Fruit fly (Drosophila melanogaster): ENCODE data around the gene phtm.

phtm gene

DNA sequence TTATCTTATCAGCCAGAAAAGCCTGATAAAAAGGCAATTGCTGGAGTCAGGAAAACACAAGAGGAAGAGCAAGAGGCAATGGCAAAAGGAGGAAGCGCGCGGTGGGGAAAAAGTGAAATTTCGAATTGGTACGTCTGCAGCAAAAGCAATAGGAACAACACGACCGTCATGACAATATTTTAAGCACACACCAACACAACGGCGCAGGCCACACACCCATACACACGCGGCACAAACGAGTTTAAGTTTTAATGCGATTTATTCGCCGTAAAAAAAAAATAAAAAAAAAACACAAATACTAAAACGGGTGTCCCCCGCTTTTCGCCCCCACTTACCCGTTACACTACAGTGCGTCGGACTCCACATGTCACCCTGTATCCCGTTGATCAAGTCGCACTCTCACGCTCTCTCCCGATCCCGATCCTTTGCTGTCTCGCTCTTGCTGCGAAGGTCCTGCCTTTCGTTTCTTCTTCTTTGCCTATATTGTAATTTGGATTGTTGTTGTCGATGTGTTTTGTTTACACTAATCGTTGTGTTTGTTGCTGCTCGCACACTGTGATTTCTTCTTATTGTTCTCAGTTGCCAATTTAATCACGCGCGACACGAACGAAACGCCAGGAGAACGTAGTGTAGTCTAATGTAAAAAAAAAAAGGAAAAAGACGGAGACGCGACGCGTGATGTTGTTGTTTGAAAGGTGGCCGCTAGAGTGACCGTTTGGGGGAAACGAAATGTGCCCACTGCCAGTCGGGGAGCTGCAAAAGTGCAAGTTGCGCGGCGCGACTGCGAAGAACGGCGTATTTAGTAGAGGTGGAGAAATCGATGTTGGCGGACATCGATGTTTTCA is 38.5 kb upstream of the phtm start, which contains the start of gene Rip11:
Gene Rip11, minus strand, starts transcription at position 794 of the 845 bp plus-strand sequence.
- TF ChIP-seq cic (GFP tag; optimal IDR thresholded peaks at IDR 0.05) (peak; percentile 53), ovo (GFP tag; optimal IDR thresholded peaks at IDR 0.05) (peak; percentile 98), Mnt (GFP tag; optimal IDR thresholded peaks at IDR 0.05) (peak; percentile 45), tj (GFP tag; optimal IDR thresholded peaks at IDR 0.05) (peak; percentile 32), CG7045 (GFP tag; optimal IDR thresholded peaks at IDR 0.05) (peak; percentile 20), Hr96 (GFP tag; optimal IDR thresholded peaks at IDR 0.05) (peak; percentile 18), CG33017 (tag; optimal IDR thresholded peaks at IDR 0.05) (no peak), CG7101 (tag; optimal IDR thresholded peaks at IDR 0.05) (peak; percentile 38), CG1620 (GFP tag; optimal IDR thresholded peaks at IDR 0.05) (no peak), cnc (optimal IDR thresholded peaks at IDR 0.05) (no peak), kay (GFP tag; ENCODE audit: borderline replicate concordance) (no peak), Clk (GFP tag; optimal IDR thresholded peaks at IDR 0.05) (no peak), Crg-1 (GFP tag; optimal IDR thresholded peaks at IDR 0.05) (peak; percentile 37), bab1 (GFP tag; optimal IDR thresholded peaks at IDR 0.05) (peak; percentile 43), pad (GFP tag; optimal IDR thresholded peaks at IDR 0.05) (peak; percentile 98), CG5204 (GFP tag; optimal IDR thresholded peaks at IDR 0.05) (no peak), toe (GFP tag; optimal IDR thresholded peaks at IDR 0.05) (no peak), CG12768 (GFP tag; optimal IDR thresholded peaks at IDR 0.05) (peak; percentile 11), CG11617 (GFP tag; optimal IDR thresholded peaks at IDR 0.05) (peak; percentile 44), CG14711 (tag; optimal IDR thresholded peaks at IDR 0.05) (no peak)

DNA sequence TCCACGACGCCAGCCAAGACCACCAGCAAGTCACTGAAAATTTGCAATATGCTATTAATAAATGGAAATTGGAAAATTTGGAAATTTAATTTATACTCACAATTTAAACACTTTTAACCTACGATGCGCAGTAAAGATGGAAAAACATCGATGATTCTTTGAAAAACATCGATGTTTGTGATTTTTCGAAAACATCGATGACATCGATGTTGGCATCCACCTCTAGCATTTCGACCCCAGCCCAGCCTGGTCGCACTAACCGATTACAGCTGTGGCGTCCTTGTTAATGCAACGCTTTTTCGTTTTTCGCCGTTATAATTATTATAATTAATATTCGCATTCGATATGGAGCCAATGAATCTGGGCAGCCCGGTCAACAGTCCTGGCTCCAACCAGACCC is 37.6 kb upstream of the phtm start, which contains the start of gene Nup35:
Gene Nup35, plus strand, starts transcription at position 222 of the 400 bp plus-strand sequence.
- TF ChIP-seq CG12768 (GFP tag; optimal IDR thresholded peaks at IDR 0.05) (no peak), Mnt (GFP tag; optimal IDR thresholded peaks at IDR 0.05) (no peak), bab1 (GFP tag; optimal IDR thresholded peaks at IDR 0.05) (no peak), CG5204 (GFP tag; optimal IDR thresholded peaks at IDR 0.05) (no peak), Hr96 (GFP tag; optimal IDR thresholded peaks at IDR 0.05) (no peak), Crg-1 (GFP tag; optimal IDR thresholded peaks at IDR 0.05) (no peak)

dm6 chrX:18650252-18650651 is 35.3 kb upstream of the phtm start, which contains the start of gene Hou:
TSS of gene Hou (minus strand) at chrX:18650444.
- TF ChIP-seq bab1 (GFP tag; optimal IDR thresholded peaks at IDR 0.05) (peak; percentile 37), CG11617 (GFP tag; optimal IDR thresholded peaks at IDR 0.05) (no peak)

DNA sequence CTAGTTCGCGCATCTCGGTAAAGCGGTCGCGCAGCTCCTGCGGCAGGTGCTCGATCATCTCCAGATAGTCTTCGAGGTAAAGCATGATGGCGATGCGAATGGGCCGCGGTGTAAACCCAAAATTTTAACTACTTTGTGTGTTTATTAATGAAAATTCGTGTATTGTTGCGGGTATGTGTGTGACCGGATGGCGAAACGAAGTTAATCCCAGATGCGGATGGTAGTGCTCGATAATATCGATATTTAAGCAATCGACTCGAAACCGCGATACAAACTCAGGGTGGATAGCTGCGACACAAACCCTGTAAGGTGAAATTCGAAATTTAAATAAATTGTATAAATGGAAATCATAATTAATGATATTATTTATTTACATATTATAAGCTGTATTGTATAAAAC is 32.7 kb upstream of the phtm start, which contains the start of gene Ing3:
Gene Ing3, minus strand, starts transcription at position 213 of the 400 bp plus-strand sequence.
- TF ChIP-seq bab1 (GFP tag; optimal IDR thresholded peaks at IDR 0.05), result peak; percentile 40
- TF ChIP-seq toe (GFP tag; optimal IDR thresholded peaks at IDR 0.05), result no peak

dm6 chrX:18657012-18657411 is 28.6 kb upstream of the phtm start, which contains the start of gene CG6659:
TSS of gene CG6659 (minus strand) at chrX:18657286.
- TF ChIP-seq CG7045 (GFP tag; optimal IDR thresholded peaks at IDR 0.05), result no peak
- TF ChIP-seq cic (GFP tag; optimal IDR thresholded peaks at IDR 0.05), result no peak
- TF ChIP-seq CG14711 (tag; optimal IDR thresholded peaks at IDR 0.05), result no peak
- no peak for TF ChIP-seq CG12768 (GFP tag; optimal IDR thresholded peaks at IDR 0.05)
- TF ChIP-seq bab1 (GFP tag; optimal IDR thresholded peaks at IDR 0.05), result no peak
- no peak for TF ChIP-seq Crg-1 (GFP tag; optimal IDR thresholded peaks at IDR 0.05)
- TF ChIP-seq cnc (optimal IDR thresholded peaks at IDR 0.05), result no peak
- TF ChIP-seq CG11617 (GFP tag; optimal IDR thresholded peaks at IDR 0.05), result no peak
- TF ChIP-seq pad (GFP tag; optimal IDR thresholded peaks at IDR 0.05), result no peak
- no peak for TF ChIP-seq CG33017 (tag; optimal IDR thresholded peaks at IDR 0.05)

- TF ChIP-seq CG14711 (tag; optimal IDR thresholded peaks at IDR 0.05) (peak; percentile 8), bab1 (GFP tag; optimal IDR thresholded peaks at IDR 0.05) (peak; percentile 11), Crg-1 (GFP tag; optimal IDR thresholded peaks at IDR 0.05) (no peak), CG11617 (GFP tag; optimal IDR thresholded peaks at IDR 0.05) (peak; percentile 54), CG5204 (GFP tag; optimal IDR thresholded peaks at IDR 0.05) (no peak), ovo (GFP tag; optimal IDR thresholded peaks at IDR 0.05) (no peak), cnc (optimal IDR thresholded peaks at IDR 0.05) (no peak), CG33017 (tag; optimal IDR thresholded peaks at IDR 0.05) (peak; percentile 26), pad (GFP tag; optimal IDR thresholded peaks at IDR 0.05) (peak; percentile 8), Mnt (GFP tag; optimal IDR thresholded peaks at IDR 0.05) (no peak), tj (GFP tag; optimal IDR thresholded peaks at IDR 0.05) (peak; percentile 16), CG7101 (tag; optimal IDR thresholded peaks at IDR 0.05) (peak; percentile 63)
These were observed 28.0 kb upstream of the phtm start, which contains the start of gene fu for dm6 chrX:18657502-18657947. TSS of gene fu (plus strand) at chrX:18657755.

DNA sequence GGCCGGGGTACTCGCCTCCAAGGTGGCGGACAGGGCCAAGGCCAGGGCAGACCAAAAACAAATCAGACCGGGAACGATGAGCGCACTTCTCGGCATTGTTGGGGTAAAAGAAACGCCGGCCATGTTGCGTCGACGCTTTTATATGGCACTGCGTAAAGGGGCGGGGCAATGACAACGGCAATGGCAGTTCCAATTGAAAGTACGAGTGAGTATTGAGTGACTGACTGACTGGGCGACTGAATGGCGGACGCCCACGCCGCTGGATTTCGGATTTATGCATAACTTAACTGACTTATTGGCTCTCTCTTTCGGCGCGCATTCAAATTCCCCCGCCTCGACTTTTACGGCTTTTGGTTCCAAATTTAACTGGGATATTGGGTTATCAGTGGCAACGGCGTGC is 23.5 kb upstream of the phtm start, which contains the start of gene CG6696:
Gene CG6696, minus strand, starts transcription at position 101 of the 400 bp plus-strand sequence.
- TF ChIP-seq tj (GFP tag; optimal IDR thresholded peaks at IDR 0.05) (no peak), kay (GFP tag; ENCODE audit: borderline replicate concordance) (no peak), CG1620 (GFP tag; optimal IDR thresholded peaks at IDR 0.05) (no peak), Hr96 (GFP tag; optimal IDR thresholded peaks at IDR 0.05) (no peak), pad (GFP tag; optimal IDR thresholded peaks at IDR 0.05) (no peak), CG7101 (tag; optimal IDR thresholded peaks at IDR 0.05) (no peak), CG33017 (tag; optimal IDR thresholded peaks at IDR 0.05) (no peak), CG7045 (GFP tag; optimal IDR thresholded peaks at IDR 0.05) (no peak), Crg-1 (GFP tag; optimal IDR thresholded peaks at IDR 0.05) (no peak), CG12768 (GFP tag; optimal IDR thresholded peaks at IDR 0.05) (no peak), ovo (GFP tag; optimal IDR thresholded peaks at IDR 0.05) (no peak)

All from whole organism, adult.